Worm (Caenorhabditis elegans) whole organism, L4 larva: ENCODE measurements around the gene eif-3.B.

Experiments
- D1046.2 ChIP-seq: fragments of 200-800 bp; sonication (Bioruptor generic); IDR thresholded peaks from 2 replicates; pipeline ENCODE4 v1.3.6; 2022; ENCODE audit warnings: missing genetic modification characterization, missing compliant biosample characterization
- T20F7.1 ChIP-seq: fragments of 200-800 bp; sonication (Bioruptor generic); optimal IDR thresholded peaks from 2 replicates; lab custom pipeline; 2018; ENCODE audit warnings: mild to moderate bottlenecking, missing genetic modification characterization, missing compliant biosample characterization
- Y105C5A.15 ChIP-seq: fragments of 200-800 bp; sonication (Bioruptor generic); IDR thresholded peaks from 2 replicates; pipeline ENCODE4 v1.3.6; 2022; ENCODE audit warnings: missing genetic modification characterization, missing compliant biosample characterization
- ZK337.2 ChIP-seq: fragments of 200-800 bp; sonication (Bioruptor generic); IDR thresholded peaks from 2 replicates; pipeline ENCODE4 v1.3.6; 2022; ENCODE audit warnings: missing genetic modification reagents, missing genetic modification characterization, missing compliant biosample characterization
- aha-1 ChIP-seq: fragments of 150-350 bp; peaks from one replicate; lab custom pipeline; 2014; ENCODE audit warnings: missing biosample characterization, missing genetic modification characterization
- ceh-28 ChIP-seq: fragments of 150-350 bp; optimal IDR thresholded peaks from 2 replicates; lab custom pipeline; 2014; ENCODE audit warnings: missing biosample characterization, missing genetic modification reagents, missing genetic modification characterization
- ceh-44 ChIP-seq: fragments of 200-800 bp; sonication (Bioruptor generic); IDR thresholded peaks from 2 replicates; pipeline ENCODE4 v1.3.6; 2022; ENCODE audit warnings: missing genetic modification reagents, missing genetic modification characterization, missing compliant biosample characterization
- dmd-6 ChIP-seq: fragments of 200-800 bp; sonication (Bioruptor generic); IDR thresholded peaks from 2 replicates; pipeline ENCODE4 v1.3.6; 2022; ENCODE audit warnings: missing genetic modification reagents, missing genetic modification characterization, missing compliant biosample characterization
- dve-1 ChIP-seq: sonication (generic microtip); optimal IDR thresholded peaks from 2 replicates; lab custom pipeline; 2017; ENCODE audit warnings: antibody characterized with exemption, mild to moderate bottlenecking, missing genetic modification characterization, missing compliant biosample characterization; ENCODE audit not compliant: insufficient read depth
- egl-27 ChIP-seq: sonication (generic microtip); optimal IDR thresholded peaks from 3 replicates; lab custom pipeline; 2017; ENCODE audit warnings: missing biosample characterization, missing genetic modification reagents, missing genetic modification characterization
- fkh-10 ChIP-seq: fragments of 150-350 bp; optimal IDR thresholded peaks from 2 replicates; lab custom pipeline; 2014; ENCODE audit warnings: missing biosample characterization, missing genetic modification reagents, missing genetic modification characterization
- gei-8 ChIP-seq: fragments of 200-800 bp; sonication (Bioruptor generic); optimal IDR thresholded peaks from 2 replicates; lab custom pipeline; 2018; ENCODE audit warnings: mild to moderate bottlenecking, missing genetic modification characterization, missing compliant biosample characterization
- hif-1 ChIP-seq, 2 experiments: sonication (generic microtip); optimal IDR thresholded peaks; 2 replicates each; lab custom pipeline; 2016 to 2017; ENCODE audit warnings: missing compliant biosample characterization in 2 of 2, missing genetic modification characterization in 2 of 2, missing genetic modification reagents in 2 of 2, missing genotype in 2 of 2, mild to moderate bottlenecking in 1 of 2
- hlh-30 ChIP-seq: sonication (generic microtip); optimal IDR thresholded peaks from 2 replicates; lab custom pipeline; 2017; ENCODE audit warnings: antibody characterized with exemption, mild to moderate bottlenecking, missing genetic modification characterization, missing compliant biosample characterization; ENCODE audit not compliant: insufficient read depth
- hmg-1.1 ChIP-seq: fragments of 200-800 bp; sonication (Bioruptor generic); IDR thresholded peaks from 2 replicates; pipeline ENCODE4 v1.3.6; 2022; ENCODE audit warnings: missing genetic modification reagents, missing genetic modification characterization, missing compliant biosample characterization
- lin-15B ChIP-seq: fragments of 150-350 bp; sonication (generic microtip); optimal IDR thresholded peaks from 3 replicates; lab custom pipeline; 2014; ENCODE audit warnings: missing biosample characterization, missing genetic modification characterization
- lin-29 ChIP-seq: fragments of 200-800 bp; sonication (Bioruptor generic); IDR thresholded peaks from 2 replicates; pipeline ENCODE4 v1.3.6; 2022; ENCODE audit warnings: missing genetic modification reagents, missing genetic modification characterization, missing compliant biosample characterization
- lin-38 ChIP-seq: fragments of 200-800 bp; sonication (Bioruptor generic); IDR thresholded peaks from 2 replicates; pipeline ENCODE4 v1.3.6; 2022; ENCODE audit warnings: missing genetic modification reagents, missing genetic modification characterization, missing compliant biosample characterization
- madf-5 ChIP-seq, 2 experiments: fragments of 200-800 bp; sonication (Bioruptor generic); IDR thresholded peaks; 2 replicates each; pipeline ENCODE4 v1.3.6; 2022; ENCODE audit warnings: missing compliant biosample characterization in 2 of 2, missing genetic modification characterization in 2 of 2
- madf-9 ChIP-seq: fragments of 200-800 bp; sonication (Bioruptor generic); conservative IDR thresholded peaks from 2 replicates; pipeline ENCODE4 v1.3.6; 2022; ENCODE audit warnings: missing genetic modification reagents, missing genetic modification characterization, missing compliant biosample characterization
- mdl-1 ChIP-seq, 2 experiments: fragments of 150-350 bp in 1 of 2; sonication (generic microtip) in 1 of 2; optimal IDR thresholded peaks; 2 replicates each; lab custom pipeline; 2014 to 2017; ENCODE audit warnings: missing biosample characterization in 2 of 2, missing genetic modification characterization in 2 of 2
- mep-1 ChIP-seq: fragments of 150-350 bp; sonication (generic microtip); optimal IDR thresholded peaks from 3 replicates; lab custom pipeline; 2014; ENCODE audit warnings: missing biosample characterization, missing genetic modification characterization
- mes-2 ChIP-seq: sonication (generic microtip); optimal IDR thresholded peaks from 2 replicates; lab custom pipeline; 2016; ENCODE audit warnings: missing genotype, mild to moderate bottlenecking, missing genetic modification characterization, missing compliant biosample characterization; ENCODE audit not compliant: poor library complexity, severe bottlenecking
- mxl-2 ChIP-seq: fragments of 200-800 bp; sonication (Bioruptor generic); conservative IDR thresholded peaks from 2 replicates; pipeline ENCODE4 v1.3.6; 2022; ENCODE audit warnings: missing genetic modification reagents, missing genetic modification characterization, missing compliant biosample characterization
- nhr-111 ChIP-seq: fragments of 200-800 bp; sonication (Bioruptor generic); optimal IDR thresholded peaks from 2 replicates; lab custom pipeline; 2018; ENCODE audit warnings: mild to moderate bottlenecking, missing genetic modification characterization, missing compliant biosample characterization
- nhr-25 ChIP-seq: sonication (generic microtip); optimal IDR thresholded peaks from 2 replicates; lab custom pipeline; 2017; ENCODE audit warnings: missing genetic modification characterization, mild to moderate bottlenecking, missing compliant biosample characterization, antibody characterized with exemption, moderate library complexity, borderline replicate concordance; ENCODE audit not compliant: insufficient read depth
- nhr-28 ChIP-seq: fragments of 150-350 bp; optimal IDR thresholded peaks from 2 replicates; lab custom pipeline; 2014; ENCODE audit warnings: missing biosample characterization, missing genetic modification characterization
- nhr-42 ChIP-seq: fragments of 200-800 bp; sonication (Bioruptor generic); IDR thresholded peaks from 2 replicates; pipeline ENCODE4 v1.3.6; 2022; ENCODE audit warnings: missing genetic modification characterization, missing compliant biosample characterization
- nhr-6 ChIP-seq: fragments of 150-350 bp; optimal IDR thresholded peaks from 2 replicates; lab custom pipeline; 2014; ENCODE audit warnings: missing biosample characterization, missing genetic modification characterization
- nhr-76 ChIP-seq: fragments of 150-350 bp; optimal IDR thresholded peaks from 2 replicates; lab custom pipeline; 2014; ENCODE audit warnings: missing biosample characterization, missing genetic modification characterization
- nhr-77 ChIP-seq: fragments of 150-350 bp; optimal IDR thresholded peaks from 2 replicates; lab custom pipeline; 2014; ENCODE audit warnings: missing biosample characterization, missing genetic modification characterization
- pha-4 ChIP-seq, 2 experiments: fragments of 150-350 bp in 1 of 2; fragments of 200-800 bp in 1 of 2; sonication (Bioruptor generic) in 1 of 2; IDR thresholded peaks in 1 of 2; optimal IDR thresholded peaks in 1 of 2; 2 replicates each; pipeline versions ENCODE4 v1.3.6 to Lab custom; 2014 to 2022; ENCODE audit warnings: missing genetic modification characterization in 2 of 2, missing genetic modification reagents in 2 of 2, missing biosample characterization in 1 of 2, missing compliant biosample characterization in 1 of 2
- php-3 ChIP-seq: fragments of 200-800 bp; sonication (Bioruptor generic); IDR thresholded peaks from 2 replicates; pipeline ENCODE4 v1.3.6; 2022; ENCODE audit warnings: missing genetic modification reagents, missing genetic modification characterization, missing compliant biosample characterization
- pqm-1 ChIP-seq: sonication (generic microtip); optimal IDR thresholded peaks from 2 replicates; lab custom pipeline; 2017; ENCODE audit warnings: missing biosample characterization, missing genetic modification characterization
- rbr-2 ChIP-seq: sonication (generic microtip); optimal IDR thresholded peaks from 2 replicates; lab custom pipeline; 2016; ENCODE audit warnings: missing genotype, missing genetic modification characterization, missing compliant biosample characterization
- snpc-1.2 ChIP-seq: fragments of 200-800 bp; sonication (Bioruptor generic); IDR thresholded peaks from 2 replicates; pipeline ENCODE4 v1.3.6; 2022; ENCODE audit warnings: missing genetic modification reagents, missing genetic modification characterization, missing compliant biosample characterization
- spr-1 ChIP-seq: sonication (generic microtip); optimal IDR thresholded peaks from 2 replicates; lab custom pipeline; 2016; ENCODE audit warnings: mild to moderate bottlenecking, missing genetic modification characterization, missing compliant biosample characterization
- tra-1 ChIP-seq: fragments of 200-800 bp; sonication (Bioruptor generic); IDR thresholded peaks from 2 replicates; pipeline ENCODE4 v1.3.6; 2022; ENCODE audit warnings: missing genetic modification reagents, missing genetic modification characterization, missing compliant biosample characterization
- vab-7 ChIP-seq: fragments of 200-800 bp; sonication (Bioruptor generic); IDR thresholded peaks from 2 replicates; pipeline ENCODE4 v1.3.6; 2022; ENCODE audit warnings: missing genetic modification reagents, missing genetic modification characterization, missing compliant biosample characterization
- zag-1 ChIP-seq: fragments of 150-350 bp; optimal IDR thresholded peaks from 2 replicates; lab custom pipeline; 2014; ENCODE audit warnings: missing biosample characterization, missing genetic modification characterization
- zfp-3 ChIP-seq: fragments of 200-800 bp; sonication (Bioruptor generic); conservative IDR thresholded peaks from 2 replicates; pipeline ENCODE4 v1.3.6; 2022; ENCODE audit warnings: missing genetic modification reagents, missing genetic modification characterization, missing compliant biosample characterization
- zip-2 ChIP-seq: fragments of 150-350 bp; optimal IDR thresholded peaks from 2 replicates; lab custom pipeline; 2014; ENCODE audit warnings: missing biosample characterization, missing genetic modification characterization
- ztf-7 ChIP-seq: fragments of 150-350 bp; optimal IDR thresholded peaks from 2 replicates; lab custom pipeline; 2014; ENCODE audit warnings: missing biosample characterization, missing genetic modification characterization

eif-3.B gene

DNA sequence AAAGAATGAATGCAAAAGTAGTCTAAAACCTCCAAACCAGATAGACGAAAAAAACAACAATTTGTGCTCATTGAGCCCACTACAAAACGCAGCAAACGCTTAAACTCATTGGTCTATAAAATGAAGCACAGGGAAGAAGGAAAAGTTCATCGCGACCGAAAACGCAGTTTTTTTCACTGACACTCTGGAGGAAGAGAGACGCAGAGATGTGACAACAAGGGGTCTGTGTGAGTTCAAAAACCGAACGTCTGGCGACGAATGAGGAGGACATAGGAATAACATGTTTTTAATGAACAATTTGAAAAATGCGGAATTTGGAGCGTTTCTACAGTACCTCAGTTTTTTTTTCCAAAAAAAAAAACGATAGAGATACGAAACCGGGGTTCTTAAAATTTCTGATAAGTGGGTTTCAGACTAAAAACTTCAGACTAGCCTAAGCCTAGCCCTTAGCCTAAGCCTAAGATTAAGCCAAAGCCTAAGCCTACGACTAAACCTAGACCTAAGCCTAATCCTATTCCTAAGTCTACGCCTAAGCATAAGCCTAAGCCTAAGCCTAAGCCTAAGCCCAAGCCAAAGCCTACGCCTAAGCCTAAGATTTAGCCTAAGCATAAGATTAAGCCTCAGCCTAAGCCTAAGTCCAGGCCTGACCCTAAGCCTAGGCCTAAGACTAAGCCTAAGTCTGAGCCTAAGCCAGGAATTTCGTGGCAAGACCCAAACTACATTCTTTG lies 24.2 kb downstream of the eif-3.B start (continued):
- no peak for TF ChIP-seq ztf-7 (tag; lab: Kevin White, UChicago)
- TF ChIP-seq zag-1 (tag; lab: Kevin White, UChicago): no peak
- no peak for TF ChIP-seq vab-7 (GFP tag; lab: Robert Waterston, UW)
- TF ChIP-seq snpc-1.2 (GFP tag; lab: Robert Waterston, UW): no peak
- no peak for TF ChIP-seq nhr-76 (tag; lab: Kevin White, UChicago)
- TF ChIP-seq mxl-2 (GFP tag; lab: Robert Waterston, UW): no peak
- TF ChIP-seq ceh-28 (tag; lab: Kevin White, UChicago): no peak
- peak; percentile 55 for TF ChIP-seq dmd-6 (GFP tag; lab: Robert Waterston, UW)
- TF ChIP-seq ZK337.2: no peak
- TF ChIP-seq fkh-10 (GFP tag; lab: Kevin White, UChicago): no peak
- TF ChIP-seq zfp-3 (GFP tag; lab: Robert Waterston, UW): no peak
- no peak for TF ChIP-seq Y105C5A.15
- no peak for TF ChIP-seq nhr-25 (tag; lab: Kevin White, UChicago)
- no peak for TF ChIP-seq lin-29 (GFP tag; lab: Robert Waterston, UW)

DNA sequence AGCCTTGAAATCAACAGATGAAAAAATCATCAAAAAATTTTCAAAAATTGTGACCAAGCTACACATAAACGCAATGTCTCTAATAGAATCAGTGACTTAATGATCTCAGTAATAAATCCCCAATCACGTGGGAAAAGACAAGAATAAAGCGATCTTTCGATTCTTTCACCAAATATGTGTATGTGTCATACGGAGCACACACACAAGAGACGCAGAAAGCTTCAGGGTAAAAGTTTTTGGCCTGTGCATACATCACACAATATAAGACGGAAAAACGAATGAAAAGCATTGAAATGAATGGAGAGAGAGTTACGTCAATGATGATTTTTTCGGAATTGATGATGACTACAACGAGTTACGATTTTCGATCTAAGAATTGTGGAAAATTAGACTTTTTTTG lies 25.3 kb downstream of the eif-3.B start:
- TF ChIP-seq nhr-6 (tag; lab: Kevin White, UChicago) (no peak), mdl-1 (tag; optimal IDR thresholded peaks at IDR 0.05; lab: Kevin White, UChicago) (no peak), tra-1 (GFP tag; lab: Robert Waterston, UW) (no peak), hlh-30 (tag; lab: Kevin White, UChicago) (peak; percentile 1), nhr-77 (tag; lab: Kevin White, UChicago) (peak; percentile 24), php-3 (GFP tag; lab: Robert Waterston, UW) (no peak), mep-1 (tag; lab: Kevin White, UChicago) (no peak), gei-8 (GFP tag; lab: Kevin White, UChicago) (no peak), pha-4 (GFP tag; IDR thresholded peaks at IDR 0.05; lab: Robert Waterston, UW) (no peak), pha-4 (tag; optimal IDR thresholded peaks at IDR 0.05; lab: Kevin White, UChicago) (peak; percentile 60), nhr-25 (tag; lab: Kevin White, UChicago) (no peak), madf-9 (GFP tag; lab: Robert Waterston, UW) (no peak), nhr-28 (peak; percentile 28), nhr-111 (no peak), dmd-6 (GFP tag; lab: Robert Waterston, UW) (peak; percentile 40; the same call in 1 of the 2 replicates), T20F7.1 (GFP tag; lab: Kevin White, UChicago) (no peak), aha-1 (tag; lab: Kevin White, UChicago) (peak; percentile 63), dve-1 (tag; lab: Kevin White, UChicago) (peak; percentile 8), madf-5 (GFP tag; IDR thresholded peaks at IDR 0.05; lab: Robert Waterston, UW) (no peak), lin-15B (tag; lab: Kevin White, UChicago) (no peak)
- TF ChIP-seq, all 104 proteins: peak for 7

DNA sequence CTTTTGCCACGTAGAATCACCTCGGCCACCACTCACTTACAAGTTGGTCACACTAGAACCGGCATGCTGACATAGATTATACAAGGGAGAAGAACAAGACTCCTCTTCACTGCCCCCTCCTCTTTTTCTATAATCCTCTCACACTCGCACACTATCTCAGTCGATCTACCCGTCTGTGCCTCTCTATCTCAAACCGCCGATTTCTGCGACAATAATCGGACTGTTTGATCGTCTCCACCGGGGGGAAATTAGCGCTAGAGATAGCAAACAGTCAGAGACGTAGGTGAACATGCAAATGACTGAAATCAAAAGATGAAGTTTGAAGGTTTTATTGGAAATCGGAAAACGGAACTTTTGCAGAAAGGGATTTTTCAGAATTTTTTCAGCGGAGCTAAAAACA lies 27.2 kb downstream of the eif-3.B start:
- TF ChIP-seq hmg-1.1 (GFP tag; lab: Robert Waterston, UW) (peak; percentile 54; the same call in 1 of the 2 replicates), mep-1 (tag; lab: Kevin White, UChicago) (peak; percentile 80), hlh-30 (tag; lab: Kevin White, UChicago) (peak; percentile 79), php-3 (GFP tag; lab: Robert Waterston, UW) (0 out of 2 replicates have a peak, but pooled peaks have one; percentile 21), rbr-2 (tag; lab: Kevin White, UChicago) (peak; percentile 22), ceh-44 (GFP tag; lab: Robert Waterston, UW) (no peak), dmd-6 (GFP tag; lab: Robert Waterston, UW) (peak; percentile 92), zip-2 (no peak), pha-4 (GFP tag; IDR thresholded peaks at IDR 0.05; lab: Robert Waterston, UW) (no peak), pha-4 (tag; optimal IDR thresholded peaks at IDR 0.05; lab: Kevin White, UChicago) (no peak), egl-27 (tag; lab: Kevin White, UChicago) (no peak), gei-8 (GFP tag; lab: Kevin White, UChicago) (no peak), D1046.2 (GFP tag; lab: Robert Waterston, UW) (no peak), hif-1 (tag; optimal IDR thresholded peaks at IDR 0.05; lab: Kevin White, UChicago) (peak in 1 of 2 experiments; percentile 3), spr-1 (tag; lab: Kevin White, UChicago) (peak; percentile 44), nhr-76 (tag; lab: Kevin White, UChicago) (no peak), pqm-1 (no peak), nhr-77 (tag; lab: Kevin White, UChicago) (peak; percentile 97), dve-1 (tag; lab: Kevin White, UChicago) (peak; percentile 88), nhr-42 (GFP tag; lab: Robert Waterston, UW) (peak; percentile 79), nhr-6 (tag; lab: Kevin White, UChicago) (peak; percentile 39), lin-38 (GFP tag; lab: Robert Waterston, UW) (no peak), nhr-25 (tag; lab: Kevin White, UChicago) (peak; percentile 78), mes-2 (peak; percentile 63)
